Fruit fly (Drosophila melanogaster): ENCODE data around the gene fzo.
A peak's percentile ranks its signal among the peaks of the same experiment; 100 is the strongest.

The fzo gene

DNA sequence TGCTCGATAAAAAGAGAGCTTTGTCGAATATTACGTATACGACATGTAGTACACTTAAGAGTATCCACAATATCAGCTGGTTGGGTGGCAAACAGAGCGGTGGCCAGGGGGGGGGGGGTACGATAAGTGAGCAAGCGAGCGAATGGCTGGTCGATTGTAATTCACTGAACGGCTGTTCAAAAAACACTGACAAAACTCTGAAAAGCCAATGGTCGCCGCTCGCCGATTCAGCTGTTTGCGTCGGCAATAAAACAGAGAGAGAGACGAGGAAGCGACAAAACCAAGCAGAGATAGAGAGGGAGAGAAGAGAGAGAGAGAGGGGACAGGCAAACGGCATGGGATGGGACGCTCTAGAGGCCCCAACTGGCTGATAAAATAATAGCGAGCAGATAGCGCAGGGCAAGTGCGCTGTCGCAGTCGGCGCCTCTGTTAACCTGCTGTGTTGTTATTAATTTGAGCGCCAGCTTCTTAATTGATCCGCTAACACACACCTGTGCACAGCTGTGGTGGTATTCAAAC, 22.7 kb upstream of the fzo start, which contains the start of gene cnc:
cnc (minus strand) TSS at position 191 of the 519 bp plus-strand sequence.
- TF ChIP-seq CG14711 (tag; optimal IDR thresholded peaks at IDR 0.05) (peak; percentile 49), cic (GFP tag; optimal IDR thresholded peaks at IDR 0.05) (peak; percentile 95), Hr96 (GFP tag; optimal IDR thresholded peaks at IDR 0.05) (peak; percentile 46), CG7045 (GFP tag; optimal IDR thresholded peaks at IDR 0.05) (no peak), toe (GFP tag; optimal IDR thresholded peaks at IDR 0.05) (peak; percentile 14), CG33017 (tag; optimal IDR thresholded peaks at IDR 0.05) (peak; percentile 62), Clk (GFP tag; optimal IDR thresholded peaks at IDR 0.05) (peak; percentile 5), Crg-1 (GFP tag; optimal IDR thresholded peaks at IDR 0.05) (peak; percentile 42), CG12768 (GFP tag; optimal IDR thresholded peaks at IDR 0.05) (peak; percentile 75), bab1 (GFP tag; optimal IDR thresholded peaks at IDR 0.05) (peak; percentile 74), tj (GFP tag; optimal IDR thresholded peaks at IDR 0.05) (peak; percentile 96), CG7101 (tag; optimal IDR thresholded peaks at IDR 0.05) (peak; percentile 29), ovo (GFP tag; optimal IDR thresholded peaks at IDR 0.05) (no peak), pad (GFP tag; optimal IDR thresholded peaks at IDR 0.05) (no peak), CG11617 (GFP tag; optimal IDR thresholded peaks at IDR 0.05) (peak; percentile 60), kay (GFP tag; ENCODE audit: borderline replicate concordance) (no peak), Mnt (GFP tag; optimal IDR thresholded peaks at IDR 0.05) (peak; percentile 80)

dm6 chr3R:23225266-23225665, 21.4 kb upstream of the fzo start:
- TF ChIP-seq tj (GFP tag; optimal IDR thresholded peaks at IDR 0.05) (no peak), CG33017 (tag; optimal IDR thresholded peaks at IDR 0.05) (peak; percentile 12), kay (GFP tag; ENCODE audit: borderline replicate concordance) (peak; percentile 90), Hr96 (GFP tag; optimal IDR thresholded peaks at IDR 0.05) (peak; percentile 59), toe (GFP tag; optimal IDR thresholded peaks at IDR 0.05) (peak; percentile 52), CG12768 (GFP tag; optimal IDR thresholded peaks at IDR 0.05) (peak; percentile 76), cnc (optimal IDR thresholded peaks at IDR 0.05) (no peak), cic (GFP tag; optimal IDR thresholded peaks at IDR 0.05) (peak; percentile 67), CG7101 (tag; optimal IDR thresholded peaks at IDR 0.05) (peak; percentile 51), pad (GFP tag; optimal IDR thresholded peaks at IDR 0.05) (peak; percentile 9), CG11617 (GFP tag; optimal IDR thresholded peaks at IDR 0.05) (peak; percentile 46), Crg-1 (GFP tag; optimal IDR thresholded peaks at IDR 0.05) (peak; percentile 57), CG1620 (GFP tag; optimal IDR thresholded peaks at IDR 0.05) (peak; percentile 52), ovo (GFP tag; optimal IDR thresholded peaks at IDR 0.05) (peak; percentile 74), Mnt (GFP tag; optimal IDR thresholded peaks at IDR 0.05) (peak; percentile 32), CG7045 (GFP tag; optimal IDR thresholded peaks at IDR 0.05) (peak; percentile 51), CG14711 (tag; optimal IDR thresholded peaks at IDR 0.05) (peak; percentile 12), CG5204 (GFP tag; optimal IDR thresholded peaks at IDR 0.05) (no peak), bab1 (GFP tag; optimal IDR thresholded peaks at IDR 0.05) (no peak), Clk (GFP tag; optimal IDR thresholded peaks at IDR 0.05) (peak; percentile 18)

dm6 chr3R:23223151-23223810, 19.4 kb upstream of the fzo start:
- TF ChIP-seq Mnt (GFP tag; optimal IDR thresholded peaks at IDR 0.05) (peak; percentile 45), cic (GFP tag; optimal IDR thresholded peaks at IDR 0.05) (peak; percentile 74), CG33017 (tag; optimal IDR thresholded peaks at IDR 0.05) (peak; percentile 6), ovo (GFP tag; optimal IDR thresholded peaks at IDR 0.05) (no peak), CG5204 (GFP tag; optimal IDR thresholded peaks at IDR 0.05) (no peak), kay (GFP tag; ENCODE audit: borderline replicate concordance) (no peak), CG11617 (GFP tag; optimal IDR thresholded peaks at IDR 0.05) (no peak), CG12768 (GFP tag; optimal IDR thresholded peaks at IDR 0.05) (peak; percentile 49), tj (GFP tag; optimal IDR thresholded peaks at IDR 0.05) (no peak), CG7045 (GFP tag; optimal IDR thresholded peaks at IDR 0.05) (peak; percentile 47)

dm6 chr3R:23221680-23222148, 17.9 kb upstream of the fzo start:
- no peak for TF ChIP-seq cnc (optimal IDR thresholded peaks at IDR 0.05)
- peak; percentile 49 for TF ChIP-seq CG12768 (GFP tag; optimal IDR thresholded peaks at IDR 0.05)
- peak; percentile 65 for TF ChIP-seq bab1 (GFP tag; optimal IDR thresholded peaks at IDR 0.05)
- TF ChIP-seq toe (GFP tag; optimal IDR thresholded peaks at IDR 0.05): no peak
- TF ChIP-seq cic (GFP tag; optimal IDR thresholded peaks at IDR 0.05): peak; percentile 50
- TF ChIP-seq pad (GFP tag; optimal IDR thresholded peaks at IDR 0.05): peak; percentile 51
- TF ChIP-seq Mnt (GFP tag; optimal IDR thresholded peaks at IDR 0.05): peak; percentile 64
- peak; percentile 17 for TF ChIP-seq CG1620 (GFP tag; optimal IDR thresholded peaks at IDR 0.05)

dm6 chr3R:23221003-23221679, 17.3 kb upstream of the fzo start:
- TF ChIP-seq CG7045 (GFP tag; optimal IDR thresholded peaks at IDR 0.05): no peak
- no peak for TF ChIP-seq CG11617 (GFP tag; optimal IDR thresholded peaks at IDR 0.05)
- TF ChIP-seq Crg-1 (GFP tag; optimal IDR thresholded peaks at IDR 0.05): no peak
- no peak for TF ChIP-seq CG5204 (GFP tag; optimal IDR thresholded peaks at IDR 0.05)
- no peak for TF ChIP-seq CG12768 (GFP tag; optimal IDR thresholded peaks at IDR 0.05)
- TF ChIP-seq cic (GFP tag; optimal IDR thresholded peaks at IDR 0.05): no peak
- no peak for TF ChIP-seq bab1 (GFP tag; optimal IDR thresholded peaks at IDR 0.05)
- no peak for TF ChIP-seq CG7101 (tag; optimal IDR thresholded peaks at IDR 0.05)
- peak; percentile 98 for TF ChIP-seq kay (GFP tag; ENCODE audit: borderline replicate concordance)
- TF ChIP-seq CG14711 (tag; optimal IDR thresholded peaks at IDR 0.05): no peak
- peak; percentile 22 for TF ChIP-seq Mnt (GFP tag; optimal IDR thresholded peaks at IDR 0.05)
- TF ChIP-seq tj (GFP tag; optimal IDR thresholded peaks at IDR 0.05): peak; percentile 57
- TF ChIP-seq CG33017 (tag; optimal IDR thresholded peaks at IDR 0.05): no peak
- no peak for TF ChIP-seq toe (GFP tag; optimal IDR thresholded peaks at IDR 0.05)
- peak; percentile 26 to 53 for TF ChIP-seq cnc (optimal IDR thresholded peaks at IDR 0.05)
- TF ChIP-seq Hr96 (GFP tag; optimal IDR thresholded peaks at IDR 0.05): no peak
- TF ChIP-seq ovo (GFP tag; optimal IDR thresholded peaks at IDR 0.05): no peak
- TF ChIP-seq Clk (GFP tag; optimal IDR thresholded peaks at IDR 0.05): no peak
- no peak for TF ChIP-seq CG1620 (GFP tag; optimal IDR thresholded peaks at IDR 0.05)
- TF ChIP-seq pad (GFP tag; optimal IDR thresholded peaks at IDR 0.05): peak; percentile 70

Measured in whole organism, adult.